Worm (Caenorhabditis elegans) whole organism, L3 larva: Measurements from ENCODE around the gene rpl-36.A.
A peak's percentile ranks its signal among the peaks of the same experiment; 100 is the strongest.

Experiments used
- R02D3.7 ChIP-seq: fragments of 150-350 bp; optimal IDR thresholded peaks from 2 replicates; lab custom pipeline; 2014; ENCODE audit warnings: missing biosample characterization, missing genetic modification characterization
- ZK546.5 ChIP-seq: sonication (generic microtip); optimal IDR thresholded peaks from 2 replicates; lab custom pipeline; 2017; ENCODE audit warnings: missing biosample characterization, missing genetic modification characterization
- aly-2 ChIP-seq: fragments of 150-350 bp; optimal IDR thresholded peaks from 2 replicates; lab custom pipeline; 2014; ENCODE audit warnings: missing biosample characterization, missing genetic modification characterization
- ama-1 ChIP-seq: fragments of 150-350 bp; optimal IDR thresholded peaks from 2 replicates; lab custom pipeline; 2018
- ceh-28 ChIP-seq: fragments of 150-350 bp; optimal IDR thresholded peaks from 2 replicates; lab custom pipeline; 2014; ENCODE audit warnings: missing biosample characterization, missing genetic modification reagents, missing genetic modification characterization
- ceh-9 ChIP-seq: sonication (generic microtip); optimal IDR thresholded peaks from 2 replicates; lab custom pipeline; 2018; ENCODE audit warnings: missing biosample characterization, missing genetic modification characterization
- daf-12 ChIP-seq: fragments of 150-350 bp; optimal IDR thresholded peaks from 2 replicates; lab custom pipeline; 2014; ENCODE audit warnings: missing biosample characterization, missing genetic modification reagents, missing genetic modification characterization
- egl-27 ChIP-seq: sonication (generic microtip); optimal IDR thresholded peaks from 4 replicates; lab custom pipeline; 2017; ENCODE audit warnings: missing biosample characterization, missing genetic modification reagents, missing genetic modification characterization
- egl-5 ChIP-seq: fragments of 150-350 bp; optimal IDR thresholded peaks from 2 replicates; lab custom pipeline; 2017; ENCODE audit warnings: missing biosample characterization, missing genetic modification reagents, missing genetic modification characterization, inconsistent platforms
- elt-2 ChIP-seq: sonication (generic microtip); optimal IDR thresholded peaks from 2 replicates; lab custom pipeline; 2016; ENCODE audit warnings: missing genetic modification reagents, mild to moderate bottlenecking, missing genetic modification characterization, missing compliant biosample characterization
- elt-3 ChIP-seq, 3 experiments: fragments of 150-350 bp in 1 of 3; sonication (generic microtip) in 2 of 3; optimal IDR thresholded peaks; 2 replicates in 2 of 3; 4 replicates in 1 of 3; lab custom pipeline; 2014 to 2017; ENCODE audit warnings: missing biosample characterization in 3 of 3, missing genetic modification characterization in 3 of 3
- eor-1 ChIP-seq, 2 experiments: fragments of 150-350 bp; optimal IDR thresholded peaks; 2 replicates each; lab custom pipeline; 2014 to 2018; ENCODE audit warnings: missing biosample characterization in 2 of 2, missing genetic modification characterization in 2 of 2
- fkh-10 ChIP-seq: sonication (generic microtip); optimal IDR thresholded peaks from 2 replicates; lab custom pipeline; 2017; ENCODE audit warnings: missing biosample characterization, missing genetic modification reagents, missing genetic modification characterization
- hmg-11 ChIP-seq: sonication (generic microtip); optimal IDR thresholded peaks from 2 replicates; lab custom pipeline; 2016; ENCODE audit warnings: missing genetic modification characterization, missing compliant biosample characterization
- jun-1 ChIP-seq: fragments of 150-350 bp; optimal IDR thresholded peaks from 2 replicates; lab custom pipeline; 2014; ENCODE audit warnings: missing biosample characterization, missing genetic modification reagents, missing genetic modification characterization
- lin-15B ChIP-seq: fragments of 150-350 bp; optimal IDR thresholded peaks from 2 replicates; lab custom pipeline; 2014; ENCODE audit warnings: missing biosample characterization, missing genetic modification characterization
- lin-39 ChIP-seq: fragments of 150-350 bp; optimal IDR thresholded peaks from 2 replicates; lab custom pipeline; 2018; ENCODE audit warnings: missing biosample characterization, missing genetic modification reagents, missing genetic modification characterization
- lsy-12 ChIP-seq: sonication (generic microtip); optimal IDR thresholded peaks from 2 replicates; lab custom pipeline; 2016; ENCODE audit warnings: mild to moderate bottlenecking, missing genetic modification characterization, missing compliant biosample characterization
- mml-1 ChIP-seq: fragments of 150-350 bp; sonication (generic microtip); optimal IDR thresholded peaks from 3 replicates; lab custom pipeline; 2014; ENCODE audit warnings: missing biosample characterization, missing genetic modification characterization
- nfya-1 ChIP-seq: sonication (generic microtip); optimal IDR thresholded peaks from 2 replicates; lab custom pipeline; 2017; ENCODE audit warnings: missing genetic modification characterization, mild to moderate bottlenecking, missing compliant biosample characterization, antibody characterized with exemption, moderate library complexity; ENCODE audit not compliant: insufficient read depth
- nhr-11 ChIP-seq: fragments of 150-350 bp; optimal IDR thresholded peaks from 2 replicates; lab custom pipeline; 2014; ENCODE audit warnings: missing biosample characterization, missing genetic modification characterization
- nhr-12 ChIP-seq: fragments of 150-350 bp; optimal IDR thresholded peaks from 2 replicates; lab custom pipeline; 2014; ENCODE audit warnings: missing biosample characterization, missing genetic modification characterization
- nhr-23 ChIP-seq: fragments of 150-350 bp; optimal IDR thresholded peaks from 2 replicates; lab custom pipeline; 2014; ENCODE audit warnings: missing biosample characterization, missing genetic modification reagents, missing genetic modification characterization
- nhr-237 ChIP-seq: fragments of 150-350 bp; optimal IDR thresholded peaks from 2 replicates; lab custom pipeline; 2014; ENCODE audit warnings: missing biosample characterization, missing genetic modification characterization
- nhr-25 ChIP-seq: sonication (generic microtip); optimal IDR thresholded peaks from 2 replicates; lab custom pipeline; 2017; ENCODE audit warnings: missing biosample characterization, missing genetic modification characterization
- nhr-43 ChIP-seq: sonication (generic microtip); optimal IDR thresholded peaks from 2 replicates; lab custom pipeline; 2016; ENCODE audit warnings: mild to moderate bottlenecking, missing genetic modification characterization, missing compliant biosample characterization; ENCODE audit not compliant: poor library complexity, severe bottlenecking
- nhr-76 ChIP-seq: fragments of 150-350 bp; sonication (generic microtip); optimal IDR thresholded peaks from 5 replicates; lab custom pipeline; 2014; ENCODE audit warnings: missing biosample characterization, missing genetic modification characterization
- nhr-77 ChIP-seq: fragments of 150-350 bp; optimal IDR thresholded peaks from 2 replicates; lab custom pipeline; 2014; ENCODE audit warnings: missing biosample characterization, missing genetic modification characterization
- pha-4 ChIP-seq: fragments of 150-350 bp; optimal IDR thresholded peaks from 2 replicates; lab custom pipeline; 2014; ENCODE audit warnings: missing biosample characterization, missing genetic modification reagents, missing genetic modification characterization
- pqm-1 ChIP-seq: fragments of 150-350 bp; optimal IDR thresholded peaks from 2 replicates; lab custom pipeline; 2017; ENCODE audit warnings: missing biosample characterization, missing genetic modification characterization, inconsistent platforms
- sea-2 ChIP-seq: fragments of 150-350 bp; sonication (generic microtip); optimal IDR thresholded peaks from 4 replicates; lab custom pipeline; 2014; ENCODE audit warnings: missing biosample characterization, missing genetic modification reagents, missing genetic modification characterization
- skn-1 ChIP-seq: fragments of 150-350 bp; optimal IDR thresholded peaks from 2 replicates; lab custom pipeline; 2014; ENCODE audit warnings: missing biosample characterization, missing genetic modification characterization
- snpc-4 ChIP-seq: fragments of 150-350 bp; optimal IDR thresholded peaks from 2 replicates; lab custom pipeline; 2014; ENCODE audit warnings: missing biosample characterization, missing genetic modification characterization
- tbx-2 ChIP-seq: sonication (generic microtip); optimal IDR thresholded peaks from 2 replicates; lab custom pipeline; 2016; ENCODE audit warnings: mild to moderate bottlenecking, missing genetic modification characterization, missing compliant biosample characterization
- unc-39 ChIP-seq: sonication (generic microtip); optimal IDR thresholded peaks from 4 replicates; lab custom pipeline; 2017; ENCODE audit warnings: missing biosample characterization, missing genetic modification characterization
- unc-62 ChIP-seq: fragments of 150-350 bp; sonication (generic microtip); optimal IDR thresholded peaks from 4 replicates; lab custom pipeline; 2014; ENCODE audit warnings: missing biosample characterization, missing genetic modification reagents, missing genetic modification characterization

Gene rpl-36.A

DNA sequence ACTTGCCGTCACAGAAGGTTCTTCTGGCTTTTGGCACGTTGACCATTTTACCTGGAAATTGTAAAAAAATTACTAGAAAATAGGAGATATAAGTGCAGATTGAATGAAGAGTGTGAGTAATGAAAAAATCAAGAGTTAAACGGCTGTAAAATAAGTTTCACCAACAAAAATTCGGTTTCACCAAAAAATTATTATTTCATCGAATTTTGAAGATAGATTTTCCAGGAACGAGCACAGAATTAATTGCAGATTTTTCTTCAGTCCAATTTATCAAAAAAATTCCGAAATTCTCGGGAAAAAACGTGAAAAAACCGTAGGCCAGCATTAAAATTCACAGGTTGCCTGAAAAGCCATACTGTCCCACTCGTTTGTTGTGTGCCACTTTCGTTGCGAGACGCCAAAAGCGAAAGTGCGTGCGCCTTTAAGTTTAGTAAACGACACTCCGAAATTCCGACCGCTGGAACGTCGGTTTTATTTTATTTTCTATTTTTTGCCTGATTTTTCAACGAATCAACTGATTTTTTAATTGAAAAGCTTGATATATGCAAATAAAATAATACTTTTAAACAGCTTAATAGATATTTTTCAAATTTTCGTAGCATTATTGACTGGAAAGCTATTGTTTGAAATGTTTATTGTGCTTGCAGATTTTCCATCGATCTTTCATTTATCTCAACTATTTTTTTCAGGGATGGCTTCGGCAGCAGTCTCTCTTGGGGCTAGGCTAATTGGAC, at the start of gene rpl-36.A, which contains the start of gene nuo-1:
Gene rpl-36.A (minus strand): TSS at position 51 of the 734 bp plus-strand sequence.
Gene nuo-1 (plus strand): TSS at position 684 of the 734 bp plus-strand sequence.
- TF ChIP-seq nfya-1 (tag; lab: Kevin White, UChicago), result peak; percentile 97
- TF ChIP-seq ceh-28 (tag; lab: Kevin White, UChicago), result peak; percentile 41
- TF ChIP-seq unc-39 (tag; lab: Kevin White, UChicago), result no peak
- peak; percentile 96 for TF ChIP-seq lin-39
- TF ChIP-seq elt-2 (tag; lab: Kevin White, UChicago), result peak; percentile 45
- peak; percentile 21 for TF ChIP-seq nhr-76 (tag; lab: Kevin White, UChicago)
- TF ChIP-seq ama-1 (lab: Kevin White, UChicago), result peak; percentile 47
- TF ChIP-seq lsy-12 (tag; lab: Kevin White, UChicago), result peak; percentile 41
- peak; percentile 41 for TF ChIP-seq nhr-43
- peak; percentile 96 for TF ChIP-seq pha-4
- TF ChIP-seq aly-2 (tag; lab: Kevin White, UChicago), result no peak
- TF ChIP-seq hmg-11 (tag; lab: Kevin White, UChicago), result peak; percentile 79
- TF ChIP-seq snpc-4, result peak; percentile 80
- TF ChIP-seq ZK546.5 (tag; lab: Kevin White, UChicago), result no peak
- peak; percentile 83 for TF ChIP-seq skn-1 (tag; lab: Kevin White, UChicago)
- TF ChIP-seq R02D3.7 (tag; lab: Kevin White, UChicago), result peak; percentile 45
- peak; percentile 96 for TF ChIP-seq egl-5 (tag; lab: Kevin White, UChicago)
- TF ChIP-seq nhr-25 (tag; lab: Kevin White, UChicago), result peak; percentile 83
- TF ChIP-seq nhr-77, result no peak
- peak; percentile 92 for TF ChIP-seq nhr-23 (tag; lab: Kevin White, UChicago)
- peak; percentile 33 for TF ChIP-seq pqm-1 (tag; lab: Kevin White, UChicago)
- TF ChIP-seq eor-1 (tag; optimal IDR thresholded peaks at IDR 0.05; lab: Kevin White, UChicago), result no peak
- TF ChIP-seq lin-15B, result peak; percentile 92
- no peak for TF ChIP-seq tbx-2 (tag; lab: Kevin White, UChicago)
- peak; percentile 17 for TF ChIP-seq fkh-10 (GFP tag; lab: Kevin White, UChicago)
- TF ChIP-seq unc-62 (GFP tag; lab: Kevin White, UChicago), result no peak
- peak; percentile 31 for TF ChIP-seq jun-1 (tag; lab: Kevin White, UChicago)
- TF ChIP-seq sea-2 (GFP tag; lab: Kevin White, UChicago), result no peak
- TF ChIP-seq nhr-12 (tag; lab: Kevin White, UChicago), result no peak
- TF ChIP-seq, all 47 proteins: peak for 20

DNA sequence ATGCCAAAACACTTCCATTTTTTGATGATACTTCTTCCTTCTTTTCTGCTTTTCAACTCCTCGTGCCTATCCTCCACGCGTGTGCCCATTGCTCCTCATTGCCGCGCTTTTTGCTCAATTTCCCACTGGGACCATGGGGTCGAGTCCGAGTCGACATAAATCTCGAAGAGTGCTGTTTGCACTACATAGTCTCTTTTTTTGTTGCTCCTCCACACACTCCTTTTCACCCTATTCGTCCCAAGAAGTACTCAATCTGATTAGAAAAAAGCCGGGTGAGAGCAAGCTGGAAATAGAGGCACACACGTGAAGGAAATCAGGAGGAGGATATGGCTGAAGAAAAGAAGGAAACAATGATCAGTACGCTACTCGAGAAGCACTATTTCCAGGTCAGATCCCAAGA, 45.6 kb upstream of the rpl-36.A start, which contains the start of gene arrd-6:
Gene arrd-6 (plus strand): TSS at position 169 of the 400 bp plus-strand sequence.
- TF ChIP-seq aly-2 (tag; lab: Kevin White, UChicago) (no peak), nhr-25 (tag; lab: Kevin White, UChicago) (no peak), mml-1 (tag; lab: Kevin White, UChicago) (no peak), nhr-237 (tag; lab: Kevin White, UChicago) (no peak), elt-3 (tag; optimal IDR thresholded peaks at IDR 0.05; lab: Kevin White, UChicago) (no peak)

DNA sequence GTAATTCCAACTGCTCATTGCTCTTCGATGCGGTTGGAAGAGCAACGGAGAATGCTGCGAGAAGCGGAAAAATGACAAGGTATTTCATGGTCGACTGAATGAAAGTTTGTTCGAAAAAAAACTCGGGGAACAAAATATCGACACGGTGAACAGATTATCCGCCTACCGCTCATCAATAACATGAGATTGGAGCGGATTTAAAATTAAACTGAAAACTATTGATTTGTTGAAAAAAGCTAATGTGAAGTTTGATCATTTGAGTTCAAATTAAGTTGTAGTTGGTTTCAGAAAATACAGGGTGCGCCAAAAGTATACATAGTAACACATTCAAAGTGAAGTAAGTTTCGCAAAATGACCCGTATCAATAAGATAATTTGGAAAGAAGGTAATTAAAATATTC, 43.1 kb upstream of the rpl-36.A start, which contains the start of gene F40F8.4:
Gene F40F8.4 (minus strand): TSS at position 101 of the 400 bp plus-strand sequence.
- TF ChIP-seq daf-12 (tag; lab: Kevin White, UChicago) (no peak), nhr-12 (tag; lab: Kevin White, UChicago) (no peak), elt-2 (tag; lab: Kevin White, UChicago) (no peak), nhr-77 (no peak), elt-3 (tag; optimal IDR thresholded peaks at IDR 0.05; lab: Kevin White, UChicago) (no peak), nfya-1 (tag; lab: Kevin White, UChicago) (no peak), ceh-9 (tag; lab: Kevin White, UChicago) (no peak), nhr-43 (no peak), egl-27 (tag; lab: Kevin White, UChicago) (no peak), nhr-11 (no peak), lin-39 (no peak), aly-2 (tag; lab: Kevin White, UChicago) (no peak), ZK546.5 (tag; lab: Kevin White, UChicago) (no peak), mml-1 (tag; lab: Kevin White, UChicago) (no peak)
